Fruit fly (Drosophila melanogaster) whole organism, wandering third instar larva: ENCODE results near the gene CG13460.

Experiments used
- CrebA ChIP-seq: fragments of 200-800 bp; sonication (Bioruptor generic); optimal IDR thresholded peaks from 2 replicates; lab custom pipeline; 2016; ENCODE audit warnings: missing biosample characterization, mild to moderate bottlenecking, missing genetic modification characterization, borderline replicate concordance
- GATAd ChIP-seq: sonication (Bioruptor generic); optimal IDR thresholded peaks from 2 replicates; lab custom pipeline; 2016; ENCODE audit warnings: missing biosample characterization, missing genetic modification characterization
- Hr78 ChIP-seq: fragments of >200 bp; optimal IDR thresholded peaks from 2 replicates; lab custom pipeline; 2017; ENCODE audit warnings: missing biosample characterization, missing genetic modification characterization
- Hr83 ChIP-seq: fragments of 200-300 bp; sonication (Bioruptor generic); optimal IDR thresholded peaks from 2 replicates; lab custom pipeline; 2016; ENCODE audit warnings: missing biosample characterization, mild to moderate bottlenecking, missing genetic modification characterization, moderate library complexity; ENCODE audit not compliant: poor library complexity, severe bottlenecking
- ey ChIP-seq: fragments of 200-800 bp; sonication (Bioruptor generic); optimal IDR thresholded peaks from 2 replicates; lab custom pipeline; 2016; ENCODE audit warnings: missing biosample characterization, missing genetic modification characterization
- fru ChIP-seq: fragments of 200-800 bp; sonication (Bioruptor generic); optimal IDR thresholded peaks from 3 replicates; lab custom pipeline; 2016; ENCODE audit warnings: missing biosample characterization, mild to moderate bottlenecking, missing genetic modification characterization
- h ChIP-seq: fragments of 200-800 bp; sonication (Bioruptor generic); optimal IDR thresholded peaks from 3 replicates; lab custom pipeline; 2016; ENCODE audit warnings: missing biosample characterization, mild to moderate bottlenecking, missing genetic modification characterization
- pan ChIP-seq: fragments of >200 bp; optimal IDR thresholded peaks from 2 replicates; lab custom pipeline; 2017
- usp ChIP-seq: fragments of >200 bp; optimal IDR thresholded peaks from 2 replicates; lab custom pipeline; 2017; ENCODE audit warnings: missing biosample characterization, missing genetic modification characterization

- TF ChIP-seq CrebA (GFP tag; lab: Kevin White, UChicago) (no peak), pan (lab: Kevin White, UChicago) (no peak), usp (GFP tag; lab: Kevin White, UChicago) (no peak), Hr83 (GFP tag; lab: Kevin White, UChicago) (peak; percentile 54), GATAd (no peak), Hr78 (no peak), fru (GFP tag; lab: Kevin White, UChicago) (peak; percentile 95), h (peak; percentile 91), ey (GFP tag; lab: Kevin White, UChicago) (peak; percentile 94)
Observed at dm6 chr3L:15104849-15105555, 43.5 kb upstream of the CG13460 start.
